Fruit fly (Drosophila melanogaster) whole organism, embryonic: ENCODE data around the gene rogdi.

Experiments
- Atf3 ChIP-seq: fragments of 200-800 bp; sonication (Bioruptor generic); optimal IDR thresholded peaks from 3 replicates; lab custom pipeline; 2016; ENCODE audit warnings: missing biosample characterization, missing genetic modification characterization
- B-H2 ChIP-seq: fragments of 200-800 bp; sonication (Bioruptor generic); optimal IDR thresholded peaks from 2 replicates; lab custom pipeline; 2018; ENCODE audit warnings: missing biosample characterization, mild to moderate bottlenecking, missing genetic modification characterization
- Bdp1 ChIP-seq: fragments of 200-800 bp; sonication (Bioruptor generic); optimal IDR thresholded peaks from 3 replicates; lab custom pipeline; 2016; ENCODE audit warnings: missing biosample characterization, missing genetic modification characterization
- CG10462 ChIP-seq: fragments of 200-800 bp; sonication (Bioruptor generic); optimal IDR thresholded peaks from 2 replicates; lab custom pipeline; 2016; ENCODE audit warnings: missing biosample characterization, missing genetic modification characterization
- CG10543 ChIP-seq: fragments of 200-800 bp; sonication (Bioruptor generic); optimal IDR thresholded peaks from 3 replicates; lab custom pipeline; 2017; ENCODE audit warnings: missing biosample characterization, mild to moderate bottlenecking, missing genetic modification characterization, moderate library complexity
- CG10979 ChIP-seq: fragments of 200-800 bp; sonication (Bioruptor generic); optimal IDR thresholded peaks from 2 replicates; lab custom pipeline; 2018; ENCODE audit warnings: missing biosample characterization, mild to moderate bottlenecking, missing genetic modification characterization, moderate library complexity
- CG11398 ChIP-seq: fragments of 200-800 bp; sonication (Bioruptor generic); optimal IDR thresholded peaks from 2 replicates; lab custom pipeline; 2016; ENCODE audit warnings: missing biosample characterization, missing genetic modification characterization
- CG11456 ChIP-seq: fragments of 200-800 bp; sonication (Bioruptor generic); IDR thresholded peaks from 3 replicates; pipeline ENCODE4 v1.3.6; 2022; ENCODE audit warnings: missing biosample characterization, missing genetic modification characterization
- CG12071 ChIP-seq: fragments of 200-800 bp; sonication (Bioruptor generic); optimal IDR thresholded peaks from 3 replicates; lab custom pipeline; 2018; ENCODE audit warnings: missing biosample characterization, mild to moderate bottlenecking, missing genetic modification characterization
- CG12236 ChIP-seq: fragments of 200-800 bp; sonication (Bioruptor generic); optimal IDR thresholded peaks from 2 replicates; lab custom pipeline; 2016; ENCODE audit warnings: missing biosample characterization, missing genetic modification characterization
- CG12769 ChIP-seq: fragments of 200-800 bp; sonication (Bioruptor generic); optimal IDR thresholded peaks from 2 replicates; lab custom pipeline; 2019; ENCODE audit warnings: missing biosample characterization, mild to moderate bottlenecking, missing genetic modification characterization, moderate library complexity
- CG15269 ChIP-seq: fragments of 200-800 bp; sonication (Bioruptor generic); optimal IDR thresholded peaks from 2 replicates; lab custom pipeline; 2018; ENCODE audit warnings: missing biosample characterization, mild to moderate bottlenecking, missing genetic modification characterization, moderate library complexity
- CG17186 ChIP-seq: fragments of 200-800 bp; sonication (Bioruptor generic); optimal IDR thresholded peaks from 3 replicates; lab custom pipeline; 2017; ENCODE audit warnings: missing biosample characterization, missing genetic modification reagents, missing genetic modification characterization
- CG32532 ChIP-seq: fragments of 200-800 bp; sonication (Bioruptor generic); IDR thresholded peaks from 2 replicates; pipeline ENCODE4 v1.3.6; 2022; ENCODE audit warnings: missing biosample characterization, missing genetic modification characterization
- CG3838 ChIP-seq: fragments of 200-800 bp; sonication (Bioruptor generic); optimal IDR thresholded peaks from 3 replicates; lab custom pipeline; 2016; ENCODE audit warnings: missing biosample characterization, missing genetic modification characterization
- CG6765 ChIP-seq: fragments of 200-800 bp; sonication (Bioruptor generic); optimal IDR thresholded peaks from 3 replicates; lab custom pipeline; 2017; ENCODE audit warnings: missing biosample characterization, mild to moderate bottlenecking, missing genetic modification characterization
- CG7745 ChIP-seq: fragments of 200-800 bp; sonication (Bioruptor generic); optimal IDR thresholded peaks from 2 replicates; lab custom pipeline; 2018; ENCODE audit warnings: missing biosample characterization, mild to moderate bottlenecking, missing genetic modification characterization, moderate library complexity
- CG7987 ChIP-seq: fragments of 200-800 bp; sonication (Bioruptor generic); optimal IDR thresholded peaks from 2 replicates; lab custom pipeline; 2018; ENCODE audit warnings: missing biosample characterization, mild to moderate bottlenecking, missing genetic modification characterization, moderate library complexity
- Dll ChIP-seq: fragments of 200-800 bp; sonication (Bioruptor generic); IDR thresholded peaks from 4 replicates; pipeline ENCODE4 v1.3.6; 2022; ENCODE audit warnings: missing biosample characterization, missing genetic modification characterization; ENCODE audit not compliant: partially characterized antibody
- Fer3 ChIP-seq: fragments of 200-800 bp; sonication (Bioruptor generic); optimal IDR thresholded peaks from 2 replicates; lab custom pipeline; 2018; ENCODE audit warnings: missing biosample characterization, mild to moderate bottlenecking, missing genetic modification characterization, moderate library complexity
- GATAe ChIP-seq: fragments of 200-800 bp; sonication (Bioruptor generic); conservative IDR thresholded peaks from 2 replicates; pipeline ENCODE4 v1.3.6; 2022; ENCODE audit warnings: missing biosample characterization, missing genetic modification characterization
- Gug ChIP-seq: fragments of 200-800 bp; sonication (Bioruptor generic); IDR thresholded peaks from 4 replicates; pipeline ENCODE4 v1.3.6; 2022; ENCODE audit warnings: missing biosample characterization, missing genetic modification characterization
- HmgZ ChIP-seq: fragments of 200-800 bp; sonication (Bioruptor generic); optimal IDR thresholded peaks from 2 replicates; lab custom pipeline; 2018; ENCODE audit warnings: missing biosample characterization, mild to moderate bottlenecking, missing genetic modification characterization
- Mad ChIP-seq: fragments of 200-800 bp; sonication (Bioruptor generic); optimal IDR thresholded peaks from 2 replicates; lab custom pipeline; 2016; ENCODE audit warnings: missing biosample characterization, missing genetic modification characterization
- NC2α ChIP-seq: fragments of 200-800 bp; sonication (Bioruptor generic); optimal IDR thresholded peaks from 2 replicates; lab custom pipeline; 2016; ENCODE audit warnings: missing biosample characterization, missing genetic modification characterization
- PHDP ChIP-seq: fragments of 200-800 bp; sonication (Bioruptor generic); optimal IDR thresholded peaks from 3 replicates; lab custom pipeline; 2018; ENCODE audit warnings: missing biosample characterization, mild to moderate bottlenecking, missing genetic modification characterization, moderate library complexity
- Ptx1 ChIP-seq: fragments of 200-800 bp; sonication (Bioruptor generic); IDR thresholded peaks from 2 replicates; pipeline ENCODE4 v1.3.6; 2022; ENCODE audit warnings: missing biosample characterization, missing genetic modification characterization
- Xrp1 ChIP-seq: fragments of 200-800 bp; sonication (Bioruptor generic); IDR thresholded peaks from 2 replicates; pipeline ENCODE4 v1.3.6; 2022; ENCODE audit warnings: missing biosample characterization, missing genetic modification characterization
- ac ChIP-seq: fragments of 200-800 bp; sonication (Bioruptor generic); optimal IDR thresholded peaks from 3 replicates; lab custom pipeline; 2017; ENCODE audit warnings: missing biosample characterization, mild to moderate bottlenecking, missing genetic modification characterization
- cad ChIP-seq: fragments of >200 bp; optimal IDR thresholded peaks from 2 replicates; lab custom pipeline; 2017; ENCODE audit warnings: missing biosample characterization, missing genetic modification characterization
- cas ChIP-seq: fragments of 200-800 bp; sonication (Bioruptor generic); IDR thresholded peaks from 2 replicates; pipeline ENCODE4 v1.3.6; 2022; ENCODE audit warnings: missing biosample characterization, missing genetic modification characterization
- chinmo ChIP-seq: fragments of 200-800 bp; sonication (Bioruptor generic); IDR thresholded peaks from 4 replicates; pipeline ENCODE4 v1.3.6; 2022; ENCODE audit warnings: missing biosample characterization, missing genetic modification characterization; ENCODE audit not compliant: partially characterized antibody
- crol ChIP-seq: fragments of 200-800 bp; sonication (Bioruptor generic); IDR thresholded peaks from 2 replicates; pipeline ENCODE4 v1.3.6; 2022; ENCODE audit warnings: missing biosample characterization, missing genetic modification characterization
- da ChIP-seq: fragments of 200-800 bp; sonication (Bioruptor generic); optimal IDR thresholded peaks from 2 replicates; lab custom pipeline; 2016; ENCODE audit warnings: missing biosample characterization, missing genetic modification characterization
- gce ChIP-seq: fragments of 200-800 bp; sonication (Bioruptor generic); IDR thresholded peaks from 3 replicates; pipeline ENCODE4 v1.3.6; 2022; ENCODE audit warnings: missing biosample characterization, missing genetic modification characterization
- gcm2 ChIP-seq: fragments of 200-800 bp; sonication (Bioruptor generic); optimal IDR thresholded peaks from 2 replicates; lab custom pipeline; 2016; ENCODE audit warnings: missing biosample characterization, missing genetic modification characterization
- gro ChIP-seq: fragments of 200-800 bp; sonication (Bioruptor generic); optimal IDR thresholded peaks from 2 replicates; lab custom pipeline; 2016; ENCODE audit warnings: missing biosample characterization, missing genetic modification characterization
- klu ChIP-seq: fragments of 200-800 bp; sonication (Bioruptor generic); IDR thresholded peaks from 2 replicates; pipeline ENCODE4 v1.3.6; 2022; ENCODE audit warnings: missing biosample characterization, missing genetic modification characterization
- lab ChIP-seq: fragments of 200-800 bp; sonication (Bioruptor generic); optimal IDR thresholded peaks from 3 replicates; lab custom pipeline; 2017; ENCODE audit warnings: missing biosample characterization, missing genetic modification characterization, mild to moderate bottlenecking, moderate library complexity, missing genetic modification reagents
- mirr ChIP-seq: fragments of 200-800 bp; sonication (Bioruptor generic); optimal IDR thresholded peaks from 3 replicates; lab custom pipeline; 2018; ENCODE audit warnings: missing biosample characterization, mild to moderate bottlenecking, missing genetic modification characterization
- nom ChIP-seq: fragments of 200-800 bp; sonication (Bioruptor generic); optimal IDR thresholded peaks from 2 replicates; lab custom pipeline; 2017; ENCODE audit warnings: missing biosample characterization, missing genetic modification characterization, mild to moderate bottlenecking, moderate library complexity, missing genetic modification reagents
- schlank ChIP-seq: fragments of 200-800 bp; sonication (Bioruptor generic); optimal IDR thresholded peaks from 2 replicates; lab custom pipeline; 2018; ENCODE audit warnings: missing biosample characterization, mild to moderate bottlenecking, missing genetic modification characterization
- sens-2 ChIP-seq: fragments of 200-800 bp; sonication (Bioruptor generic); IDR thresholded peaks from 2 replicates; pipeline ENCODE4 v1.3.6; 2022; ENCODE audit warnings: missing biosample characterization, missing genetic modification characterization
- slbo ChIP-seq: fragments of 200-800 bp; sonication (Bioruptor generic); IDR thresholded peaks from 2 replicates; pipeline ENCODE4 v1.3.6; 2022; ENCODE audit warnings: missing biosample characterization, missing genetic modification characterization
- stwl ChIP-seq: fragments of 200-800 bp; sonication (Bioruptor generic); optimal IDR thresholded peaks from 3 replicates; lab custom pipeline; 2018; ENCODE audit warnings: missing biosample characterization, mild to moderate bottlenecking, missing genetic modification characterization, moderate library complexity
- tna ChIP-seq: fragments of 200-800 bp; sonication (Bioruptor generic); IDR thresholded peaks from 2 replicates; pipeline ENCODE4 v1.3.6; 2022; ENCODE audit warnings: missing biosample characterization, missing genetic modification characterization; ENCODE audit not compliant: partially characterized antibody
- tx ChIP-seq: fragments of 200-800 bp; sonication (Bioruptor generic); optimal IDR thresholded peaks from 2 replicates; lab custom pipeline; 2016; ENCODE audit warnings: missing biosample characterization, missing genetic modification characterization
- unpg ChIP-seq: fragments of 200-800 bp; sonication (Bioruptor generic); optimal IDR thresholded peaks from 3 replicates; lab custom pipeline; 2018; ENCODE audit warnings: missing biosample characterization, mild to moderate bottlenecking, missing genetic modification characterization, moderate library complexity
- z ChIP-seq: fragments of 200-800 bp; sonication (Bioruptor generic); IDR thresholded peaks from 3 replicates; pipeline ENCODE4 v1.3.6; 2022; ENCODE audit warnings: missing biosample characterization, missing genetic modification characterization

rogdi gene

DNA sequence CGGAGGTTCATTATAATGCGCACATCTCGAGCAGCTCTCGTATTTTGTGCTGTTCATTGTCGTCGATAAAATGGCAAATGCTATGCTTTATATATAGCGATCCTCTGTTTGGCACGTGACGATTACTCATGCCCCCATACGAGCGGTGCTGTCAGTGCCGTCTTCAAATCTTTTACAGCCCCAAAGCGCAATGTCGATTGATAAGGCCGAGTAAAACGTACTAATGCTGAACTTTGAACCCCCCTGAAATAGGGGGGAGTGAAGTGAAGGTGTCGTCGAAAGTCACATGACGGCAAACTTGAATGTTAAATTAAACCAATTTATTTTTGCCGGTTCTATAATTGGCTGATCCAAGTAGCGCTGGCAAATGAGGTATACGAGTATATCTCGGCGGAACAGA lies 49.0 kb upstream of the rogdi start (continued):
- TF ChIP-seq stwl (tag; lab: Kevin White, UChicago) (no peak), tna (GFP tag; lab: Robert Waterston, UW) (no peak), Dll (GFP tag; lab: Robert Waterston, UW) (no peak), tx (GFP tag; lab: Kevin White, UChicago) (no peak), Xrp1 (no peak), CG10462 (GFP tag; lab: Kevin White, UChicago) (no peak), CG17186 (GFP tag; lab: Kevin White, UChicago) (no peak), CG3838 (no peak), mirr (GFP tag; lab: Kevin White, UChicago) (peak; percentile 39), ac (GFP tag; lab: Kevin White, UChicago) (no peak), Mad (GFP tag; lab: Kevin White, UChicago) (no peak)

DNA sequence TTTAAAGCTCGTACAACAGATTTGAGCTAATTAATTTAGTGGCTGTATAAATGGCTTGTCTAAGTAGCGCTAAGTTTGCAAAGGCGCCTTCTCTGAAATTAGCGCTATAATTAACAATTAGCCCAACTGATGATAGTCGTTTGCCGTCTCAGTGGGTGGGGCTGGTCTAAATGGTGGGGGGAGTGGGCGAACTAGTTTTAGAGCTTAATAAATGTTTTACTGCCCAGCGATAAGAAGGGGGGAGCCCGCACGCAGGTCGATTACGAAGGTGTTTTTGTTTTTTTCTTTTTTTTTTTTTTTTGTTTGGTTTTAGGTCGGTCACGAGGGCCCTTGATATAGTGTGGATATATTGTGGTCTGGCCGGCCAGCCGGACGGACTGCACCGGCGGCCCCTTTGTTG lies 48.3 kb upstream of the rogdi start:
- TF ChIP-seq CG7745 (tag; lab: Kevin White, UChicago) (no peak), gce (GFP tag; lab: Robert Waterston, UW) (0 out of 3 replicates have a peak, but pooled peaks have one; percentile 25), CG15269 (peak; percentile 45), CG12236 (GFP tag; lab: Kevin White, UChicago) (no peak), cas (GFP tag; lab: Robert Waterston, UW) (no peak), B-H2 (GFP tag; lab: Kevin White, UChicago) (peak; percentile 73), CG12769 (tag; lab: Kevin White, UChicago) (peak; percentile 44), NC2α (no peak), da (GFP tag; lab: Kevin White, UChicago) (no peak), unpg (GFP tag; lab: Kevin White, UChicago) (peak; percentile 26), CG6765 (GFP tag; lab: Kevin White, UChicago) (peak; percentile 32), sens-2 (GFP tag; lab: Robert Waterston, UW) (0 out of 2 replicates have a peak, but pooled peaks have one; percentile 44), slbo (GFP tag; lab: Robert Waterston, UW) (0 out of 2 replicates have a peak, but pooled peaks have one; percentile 31), CG12071 (GFP tag; lab: Kevin White, UChicago) (peak; percentile 23), HmgZ (tag; lab: Kevin White, UChicago) (peak; percentile 32), CG32532 (GFP tag; lab: Robert Waterston, UW) (peak; percentile 53; the same call in 1 of the 2 replicates), CG7987 (GFP tag; lab: Kevin White, UChicago) (peak; percentile 48), Ptx1 (GFP tag; lab: Robert Waterston, UW) (peak; percentile 35; the same call in 1 of the 2 replicates), z (0 out of 3 replicates have a peak, but pooled peaks have one; percentile 37), gcm2 (GFP tag; lab: Kevin White, UChicago) (no peak), CG11398 (GFP tag; lab: Kevin White, UChicago) (no peak), CG11456 (0 out of 3 replicates have a peak, but pooled peaks have one; percentile 11), Bdp1 (no peak), crol (peak; percentile 57), Atf3 (no peak), mirr (GFP tag; lab: Kevin White, UChicago) (peak; percentile 76), schlank (tag; lab: Kevin White, UChicago) (peak; percentile 13), Gug (no peak), Fer3 (tag; lab: Kevin White, UChicago) (peak; percentile 4), CG10979 (tag; lab: Kevin White, UChicago) (no peak), GATAe (GFP tag; lab: Robert Waterston, UW) (peak; percentile 68; the same call in 1 of the 2 replicates), cad (no peak), klu (0 out of 2 replicates have a peak, but pooled peaks have one; percentile 24), chinmo (peak; percentile 73; the same call in 1 of the 4 replicates), gro (GFP tag; lab: Kevin White, UChicago) (peak; percentile 48), PHDP (tag; lab: Kevin White, UChicago) (peak; percentile 42), lab (GFP tag; lab: Kevin White, UChicago) (peak; percentile 20), CG10543 (GFP tag; lab: Kevin White, UChicago) (peak; percentile 52), nom (GFP tag; lab: Kevin White, UChicago) (peak; percentile 12)
